ENCODE assay signal across 5 worm cellular contexts in the genomic region with DNA sequence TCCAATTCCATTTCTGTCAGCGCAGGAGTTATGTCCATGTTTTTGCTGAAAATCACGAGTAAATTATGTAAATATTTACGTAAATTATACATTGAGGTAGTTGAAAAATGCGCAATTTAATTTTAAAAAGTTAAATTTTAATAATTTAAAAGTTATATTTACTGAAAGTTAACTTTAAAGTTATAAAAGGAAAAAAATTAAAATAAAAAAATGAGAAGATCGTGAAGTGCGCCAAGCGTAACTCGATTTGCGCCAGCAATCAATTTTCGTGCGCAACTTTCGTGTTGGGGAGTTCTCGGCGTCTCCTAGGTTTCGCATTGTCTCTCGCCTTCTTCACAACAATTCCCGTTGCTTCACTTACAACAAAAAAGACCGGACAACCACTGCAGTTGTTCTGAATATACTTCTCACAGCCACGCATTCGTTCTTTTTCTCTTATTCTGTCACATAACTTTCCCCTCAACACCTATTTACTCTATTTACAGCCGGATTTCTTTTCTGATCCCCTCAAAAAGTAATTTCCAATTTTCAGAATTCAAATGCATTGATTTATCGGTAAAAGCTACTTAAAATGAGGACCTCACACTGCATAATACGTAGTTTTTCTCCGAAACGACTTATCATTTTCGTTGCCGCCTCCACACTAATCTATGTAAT.
A peak's percentile ranks its signal among the peaks of the same experiment; 100 is the strongest.
TF ChIP-seq lines count a peak whose summit lies in the region.

A gene (minus strand): TSS at position 51 of the 657 bp plus-strand sequence.
A gene (plus strand): TSS at position 337 of the 657 bp plus-strand sequence.

TF ChIP-seq in whole organism, L1 larva, 84 proteins besides CTCF, POLR2A, EP300 and RAD21 (continues in another document):
- TF ChIP-seq alr-1 (tag; optimal IDR thresholded peaks at IDR 0.05; lab: Kevin White, UChicago; ENCODE audit: borderline replicate concordance), result no peak
- peak; percentile 58 for TF ChIP-seq egl-13 (tag; optimal IDR thresholded peaks at IDR 0.05; lab: Kevin White, UChicago)
- no peak for TF ChIP-seq nhr-12 (tag; optimal IDR thresholded peaks at IDR 0.05; lab: Kevin White, UChicago)
- TF ChIP-seq snu-23 (GFP tag; optimal IDR thresholded peaks at IDR 0.05; lab: Kevin White, UChicago), result peak; percentile 91
- TF ChIP-seq fkh-8 (tag; optimal IDR thresholded peaks at IDR 0.05; lab: Kevin White, UChicago), result peak; percentile 79
- peak; percentile 34 for TF ChIP-seq sox-4 (tag; optimal IDR thresholded peaks at IDR 0.05; lab: Kevin White, UChicago)
- peak; percentile 91 for TF ChIP-seq nhr-47 (tag; optimal IDR thresholded peaks at IDR 0.05; lab: Kevin White, UChicago)
- no peak for TF ChIP-seq sptf-1 (tag; optimal IDR thresholded peaks at IDR 0.05; lab: Kevin White, UChicago)
- no peak for TF ChIP-seq nhr-76 (tag; optimal IDR thresholded peaks at IDR 0.05; lab: Kevin White, UChicago)
- peak; percentile 39 for TF ChIP-seq nhr-77 (tag; optimal IDR thresholded peaks at IDR 0.05; lab: Kevin White, UChicago)
- peak; percentile 89 for TF ChIP-seq nhr-20 (tag; optimal IDR thresholded peaks at IDR 0.05; lab: Kevin White, UChicago)
- no peak for TF ChIP-seq ets-5 (GFP tag; IDR thresholded peaks at IDR 0.05; lab: Robert Waterston, UW)
- TF ChIP-seq C04F5.9 (tag; optimal IDR thresholded peaks at IDR 0.05; lab: Kevin White, UChicago), result peak; percentile 69
- TF ChIP-seq lin-15B (tag; optimal IDR thresholded peaks at IDR 0.05; lab: Kevin White, UChicago), result peak; percentile 69
- TF ChIP-seq elt-2 (tag; optimal IDR thresholded peaks at IDR 0.05; lab: Kevin White, UChicago), result peak; percentile 41
- peak; percentile 4 for TF ChIP-seq hpl-2 (GFP tag; optimal IDR thresholded peaks at IDR 0.05; lab: Kevin White, UChicago)

TF ChIP-seq in whole organism, L3 larva, 47 proteins besides CTCF, POLR2A, EP300 and RAD21 (continues in another document):
- TF ChIP-seq egl-5 (tag; optimal IDR thresholded peaks at IDR 0.05; lab: Kevin White, UChicago) (peak; percentile 36), hmg-11 (tag; optimal IDR thresholded peaks at IDR 0.05; lab: Kevin White, UChicago) (peak; percentile 83), snpc-4 (tag; optimal IDR thresholded peaks at IDR 0.05; lab: Kevin White, UChicago) (no peak), nhr-77 (tag; optimal IDR thresholded peaks at IDR 0.05; lab: Kevin White, UChicago) (peak; percentile 10), lin-39 (tag; optimal IDR thresholded peaks at IDR 0.05; lab: Kevin White, UChicago) (peak; percentile 40), nhr-67 (tag; optimal IDR thresholded peaks at IDR 0.05; lab: Kevin White, UChicago) (no peak), pqm-1 (tag; optimal IDR thresholded peaks at IDR 0.05; lab: Kevin White, UChicago) (peak; percentile 26), R02D3.7 (tag; optimal IDR thresholded peaks at IDR 0.05; lab: Kevin White, UChicago) (peak; percentile 81), elt-1 (tag; optimal IDR thresholded peaks at IDR 0.05; lab: Kevin White, UChicago) (peak; percentile 11), ceh-28 (tag; optimal IDR thresholded peaks at IDR 0.05; lab: Kevin White, UChicago) (peak; percentile 63), ceh-82 (tag; optimal IDR thresholded peaks at IDR 0.05; lab: Kevin White, UChicago) (peak; percentile 58), daf-12 (tag; optimal IDR thresholded peaks at IDR 0.05; lab: Kevin White, UChicago) (no peak), nhr-25 (tag; optimal IDR thresholded peaks at IDR 0.05; lab: Kevin White, UChicago) (peak; percentile 60), fkh-2 (tag; optimal IDR thresholded peaks at IDR 0.05; lab: Kevin White, UChicago) (no peak), skn-1 (tag; optimal IDR thresholded peaks at IDR 0.05; lab: Kevin White, UChicago) (peak; percentile 44), nhr-23 (tag; optimal IDR thresholded peaks at IDR 0.05; lab: Kevin White, UChicago) (peak; percentile 95), sea-2 (GFP tag; optimal IDR thresholded peaks at IDR 0.05; lab: Kevin White, UChicago) (no peak)

TF ChIP-seq in whole organism, early embryonic, 17 proteins besides CTCF, POLR2A, EP300 and RAD21:
- TF ChIP-seq flt-1 (GFP tag; IDR thresholded peaks at IDR 0.05; lab: Robert Waterston, UW), result peak; percentile 72
- no peak for TF ChIP-seq sea-1 (GFP tag; conservative IDR thresholded peaks at IDR 0.05; lab: Robert Waterston, UW)
- peak; percentile 44 for TF ChIP-seq F13C5.2 (tag; optimal IDR thresholded peaks at IDR 0.05; lab: Kevin White, UChicago)
- TF ChIP-seq tbx-37 (GFP tag; conservative IDR thresholded peaks at IDR 0.05; lab: Robert Waterston, UW), result peak; percentile 62; the same call in 1 of the 2 replicates
- TF ChIP-seq hmbx-1 (tag; optimal IDR thresholded peaks at IDR 0.05; lab: Kevin White, UChicago), result no peak
- peak; percentile 22 for TF ChIP-seq hmg-4 (GFP tag; optimal IDR thresholded peaks at IDR 0.05; lab: Kevin White, UChicago)
TF ChIP-seq in whole organism, early embryonic: peak in this region for 4.

TF ChIP-seq in whole organism, midembryonic, 9 proteins besides CTCF, POLR2A, EP300 and RAD21:
- peak; percentile 50 for TF ChIP-seq cog-1 (tag; optimal IDR thresholded peaks at IDR 0.05; lab: Kevin White, UChicago)
- no peak for TF ChIP-seq klf-2 (GFP tag; conservative IDR thresholded peaks at IDR 0.05; lab: Robert Waterston, UW)
- peak; percentile 49 for TF ChIP-seq med-1 (GFP tag; optimal IDR thresholded peaks at IDR 0.05; lab: Kevin White, UChicago; ENCODE audit: insufficient read depth)
- no peak for TF ChIP-seq T22C8.4 (GFP tag; IDR thresholded peaks at IDR 0.05; lab: Robert Waterston, UW)
- peak; percentile 63; the same call in 1 of the 2 replicates for TF ChIP-seq flt-1 (GFP tag; IDR thresholded peaks at IDR 0.05; lab: Robert Waterston, UW)
- no peak for TF ChIP-seq ref-1 (GFP tag; conservative IDR thresholded peaks at IDR 0.05; lab: Robert Waterston, UW)
- peak; percentile 63; the same call in 1 of the 2 replicates for TF ChIP-seq ztf-23 (GFP tag; IDR thresholded peaks at IDR 0.05; lab: Robert Waterston, UW)
- TF ChIP-seq ztf-29 (GFP tag; IDR thresholded peaks at IDR 0.05; lab: Robert Waterston, UW), result no peak
- 0 out of 2 replicates have a peak, but pooled peaks have one; percentile 62 for TF ChIP-seq tab-1 (GFP tag; IDR thresholded peaks at IDR 0.05; lab: Robert Waterston, UW)

TF ChIP-seq in whole organism, young adult, 124 proteins besides CTCF, POLR2A, EP300 and RAD21 (continues in another document):
- TF ChIP-seq Y67H2A.10 (GFP tag; conservative IDR thresholded peaks at IDR 0.05; lab: Robert Waterston, UW) (no peak), zfh-2 (GFP tag; conservative IDR thresholded peaks at IDR 0.05; lab: Robert Waterston, UW) (peak; percentile 69; the same call in 1 of the 2 replicates), hrde-1 (tag; optimal IDR thresholded peaks at IDR 0.05; lab: Kevin White, UChicago; ENCODE audit: borderline replicate concordance) (no peak), ztf-3 (GFP tag; optimal IDR thresholded peaks at IDR 0.05; lab: Kevin White, UChicago) (no peak), ZK185.1 (tag; optimal IDR thresholded peaks at IDR 0.05; lab: Kevin White, UChicago; ENCODE audit: poor library complexity, severe bottlenecking) (peak; percentile 69), Y53F4B.3 (GFP tag; IDR thresholded peaks at IDR 0.05; lab: Robert Waterston, UW) (no peak), ztf-28 (GFP tag; IDR thresholded peaks at IDR 0.05; lab: Robert Waterston, UW) (no peak), die-1 (tag; optimal IDR thresholded peaks at IDR 0.05; lab: Kevin White, UChicago) (peak; percentile 33), nfyb-1 (GFP tag; IDR thresholded peaks at IDR 0.05; lab: Robert Waterston, UW) (peak; percentile 87), chd-7 (tag; optimal IDR thresholded peaks at IDR 0.05; lab: Kevin White, UChicago) (peak; percentile 52), B0336.3 (GFP tag; IDR thresholded peaks at IDR 0.05; lab: Robert Waterston, UW) (peak; percentile 85), nfya-2 (GFP tag; IDR thresholded peaks at IDR 0.05; lab: Robert Waterston, UW) (no peak), athp-1 (tag; optimal IDR thresholded peaks at IDR 0.05; lab: Kevin White, UChicago) (no peak), hsf-1 (GFP tag; IDR thresholded peaks at IDR 0.05; lab: Robert Waterston, UW) (peak; percentile 79), mes-4 (tag; optimal IDR thresholded peaks at IDR 0.05; lab: Kevin White, UChicago) (no peak), sdz-38 (tag; optimal IDR thresholded peaks at IDR 0.05; lab: Kevin White, UChicago) (no peak), lir-1 (GFP tag; conservative IDR thresholded peaks at IDR 0.05; lab: Robert Waterston, UW) (0 out of 2 replicates have a peak, but pooled peaks have one; percentile 30), ccch-3 (GFP tag; optimal IDR thresholded peaks at IDR 0.05; lab: Kevin White, UChicago) (no peak), F57C9.4 (tag; optimal IDR thresholded peaks at IDR 0.05; lab: Kevin White, UChicago) (no peak), hmg-20 (GFP tag; IDR thresholded peaks at IDR 0.05; lab: Robert Waterston, UW) (peak; percentile 80), akir-1 (GFP tag; optimal IDR thresholded peaks at IDR 0.05; lab: Kevin White, UChicago) (no peak), zim-3 (tag; optimal IDR thresholded peaks at IDR 0.05; lab: Kevin White, UChicago) (no peak), pha-4 (tag; optimal IDR thresholded peaks at IDR 0.05; lab: Kevin White, UChicago) (no peak), F23B12.7 (tag; optimal IDR thresholded peaks at IDR 0.05; lab: Kevin White, UChicago; ENCODE audit: insufficient read depth) (peak; percentile 25), snpc-1.3 (tag; optimal IDR thresholded peaks at IDR 0.05; lab: Kevin White, UChicago; ENCODE audit: insufficient read depth) (no peak), Y53G8AR.9 (GFP tag; conservative IDR thresholded peaks at IDR 0.05; lab: Robert Waterston, UW) (peak; percentile 93), lin-26 (GFP tag; IDR thresholded peaks at IDR 0.05; lab: Robert Waterston, UW) (peak; percentile 59; the same call in 1 of the 2 replicates), ztf-25 (GFP tag; IDR thresholded peaks at IDR 0.05; lab: Robert Waterston, UW) (no peak), dpff-1 (tag; optimal IDR thresholded peaks at IDR 0.05; lab: Kevin White, UChicago) (no peak), cebp-2 (GFP tag; IDR thresholded peaks at IDR 0.05; lab: Robert Waterston, UW) (no peak), lsl-1 (GFP tag; optimal IDR thresholded peaks at IDR 0.05; lab: Kevin White, UChicago) (peak; percentile 75), nhr-80 (tag; optimal IDR thresholded peaks at IDR 0.05; lab: Kevin White, UChicago) (peak; percentile 55), ceh-91 (GFP tag; IDR thresholded peaks at IDR 0.05; lab: Robert Waterston, UW) (peak; percentile 35; the same call in 1 of the 2 replicates), ceh-100 (GFP tag; IDR thresholded peaks at IDR 0.05; lab: Robert Waterston, UW) (peak; percentile 76), nhr-27 (tag; optimal IDR thresholded peaks at IDR 0.05; lab: Kevin White, UChicago) (no peak), atf-7 (tag; optimal IDR thresholded peaks at IDR 0.05; lab: Kevin White, UChicago) (peak; percentile 53), cebp-1 (GFP tag; IDR thresholded peaks at IDR 0.05; lab: Robert Waterston, UW) (0 out of 2 replicates have a peak, but pooled peaks have one; percentile 13), cebp-1 (tag; optimal IDR thresholded peaks at IDR 0.05; lab: Kevin White, UChicago) (peak; percentile 82)
